Fruit fly (Drosophila melanogaster): ENCODE data around the gene CG18749.

dm6 chr3R:8272573-8273165 is 28.8 kb downstream of the CG18749 start:
- TF ChIP-seq CG8478 (optimal IDR thresholded peaks at IDR 0.05): no peak
- no peak for TF ChIP-seq CTCF (optimal IDR thresholded peaks at IDR 0.05)
